ENCODE assay signal across 2 worm cellular contexts in genomic region chrIII:10634034-10634433, ce11.
TF ChIP-seq lines count a peak whose summit lies in the region.

No protein-coding gene starts in this region.

TF ChIP-seq in whole organism, L1 larva, 84 proteins besides CTCF, POLR2A, EP300 and RAD21 (continued from another document):
- peak; percentile 89 for TF ChIP-seq nhr-90 (tag; optimal IDR thresholded peaks at IDR 0.05; lab: Kevin White, UChicago; ENCODE audit: poor library complexity)
- TF ChIP-seq ces-1 (GFP tag; optimal IDR thresholded peaks at IDR 0.05; lab: Kevin White, UChicago): no peak
- peak; percentile 60 to 75 for TF ChIP-seq egl-27 (tag; optimal IDR thresholded peaks at IDR 0.05; lab: Kevin White, UChicago)
- no peak for TF ChIP-seq Y116A8C.19 (tag; optimal IDR thresholded peaks at IDR 0.05; lab: Kevin White, UChicago; ENCODE audit: borderline replicate concordance)
- peak; percentile 87 for TF ChIP-seq nhr-20 (tag; optimal IDR thresholded peaks at IDR 0.05; lab: Kevin White, UChicago)
- peak; percentile 78 for TF ChIP-seq C16A3.4 (tag; optimal IDR thresholded peaks at IDR 0.05; lab: Kevin White, UChicago)
- TF ChIP-seq dpl-1 (GFP tag; optimal IDR thresholded peaks at IDR 0.05; lab: Kevin White, UChicago): peak; percentile 51 to 70 (median 58)
- peak; percentile 54 for TF ChIP-seq C04F5.9 (tag; optimal IDR thresholded peaks at IDR 0.05; lab: Kevin White, UChicago)
- no peak for TF ChIP-seq unc-62 (GFP tag; optimal IDR thresholded peaks at IDR 0.05; lab: Kevin White, UChicago)
- TF ChIP-seq lsy-2 (tag; optimal IDR thresholded peaks at IDR 0.05; lab: Kevin White, UChicago): peak; percentile 84 to 85
- TF ChIP-seq mep-1 (tag; optimal IDR thresholded peaks at IDR 0.05; lab: Kevin White, UChicago): peak; percentile 58
- TF ChIP-seq efl-1 (optimal IDR thresholded peaks at IDR 0.05; lab: Kevin White, UChicago): peak; percentile 75 to 82
- TF ChIP-seq efl-1 (GFP tag; optimal IDR thresholded peaks at IDR 0.05 in 1 of 2; lab: Kevin White, UChicago): peak in 1 of 2 experiments; percentile 61
- no peak for TF ChIP-seq ets-5 (GFP tag; IDR thresholded peaks at IDR 0.05; lab: Robert Waterston, UW)
- TF ChIP-seq pax-3 (tag; optimal IDR thresholded peaks at IDR 0.05; lab: Kevin White, UChicago): peak; percentile 68
- peak; percentile 86 for TF ChIP-seq snu-23 (GFP tag; optimal IDR thresholded peaks at IDR 0.05; lab: Kevin White, UChicago)
- TF ChIP-seq lin-39 (tag; optimal IDR thresholded peaks at IDR 0.05; lab: Kevin White, UChicago): peak; percentile 20
- TF ChIP-seq pqm-1 (tag; optimal IDR thresholded peaks at IDR 0.05; lab: Kevin White, UChicago): peak; percentile 7
- peak; percentile 57 for TF ChIP-seq sox-4 (tag; optimal IDR thresholded peaks at IDR 0.05; lab: Kevin White, UChicago)
- TF ChIP-seq lin-14 (GFP tag; optimal IDR thresholded peaks at IDR 0.05; lab: Kevin White, UChicago): peak; percentile 98
- peak; percentile 85 for TF ChIP-seq mef-2 (tag; optimal IDR thresholded peaks at IDR 0.05; lab: Kevin White, UChicago)
- TF ChIP-seq aha-1 (tag; optimal IDR thresholded peaks at IDR 0.05; lab: Kevin White, UChicago): peak; percentile 91
- no peak for TF ChIP-seq ceh-63 (GFP tag; optimal IDR thresholded peaks at IDR 0.05; lab: Kevin White, UChicago)
- TF ChIP-seq F16B12.6 (tag; optimal IDR thresholded peaks at IDR 0.05; lab: Kevin White, UChicago): peak; percentile 64
TF ChIP-seq in whole organism, L1 larva: peak in this region for 59.

TF ChIP-seq in whole organism, young adult, 124 proteins besides CTCF, POLR2A, EP300 and RAD21 (continued from another document):
- TF ChIP-seq K12H6.12 (tag; optimal IDR thresholded peaks at IDR 0.05; lab: Kevin White, UChicago) (peak; percentile 84), Y53G8AR.9 (GFP tag; conservative IDR thresholded peaks at IDR 0.05; lab: Robert Waterston, UW) (no peak), madf-3 (GFP tag; IDR thresholded peaks at IDR 0.05; lab: Robert Waterston, UW) (0 out of 2 replicates have a peak, but pooled peaks have one; percentile 20), Y79H2A.3 (GFP tag; conservative IDR thresholded peaks at IDR 0.05; lab: Robert Waterston, UW) (no peak), nhr-27 (tag; optimal IDR thresholded peaks at IDR 0.05; lab: Kevin White, UChicago) (no peak), attf-3 (GFP tag; conservative IDR thresholded peaks at IDR 0.05; lab: Robert Waterston, UW) (no peak), zfh-2 (GFP tag; conservative IDR thresholded peaks at IDR 0.05; lab: Robert Waterston, UW) (peak; percentile 99), ceh-40 (GFP tag; IDR thresholded peaks at IDR 0.05; lab: Robert Waterston, UW) (no peak), ceh-27 (GFP tag; optimal IDR thresholded peaks at IDR 0.05; lab: Kevin White, UChicago) (peak; percentile 78), lag-1 (GFP tag; IDR thresholded peaks at IDR 0.05; lab: Robert Waterston, UW) (no peak), tbx-9 (tag; optimal IDR thresholded peaks at IDR 0.05; lab: Kevin White, UChicago; ENCODE audit: borderline replicate concordance) (no peak), F57A8.1 (GFP tag; optimal IDR thresholded peaks at IDR 0.05; lab: Kevin White, UChicago) (no peak)
